Worm (Caenorhabditis elegans): Measurements from ENCODE around the gene T09A12.1.

T09A12.1 gene

DNA sequence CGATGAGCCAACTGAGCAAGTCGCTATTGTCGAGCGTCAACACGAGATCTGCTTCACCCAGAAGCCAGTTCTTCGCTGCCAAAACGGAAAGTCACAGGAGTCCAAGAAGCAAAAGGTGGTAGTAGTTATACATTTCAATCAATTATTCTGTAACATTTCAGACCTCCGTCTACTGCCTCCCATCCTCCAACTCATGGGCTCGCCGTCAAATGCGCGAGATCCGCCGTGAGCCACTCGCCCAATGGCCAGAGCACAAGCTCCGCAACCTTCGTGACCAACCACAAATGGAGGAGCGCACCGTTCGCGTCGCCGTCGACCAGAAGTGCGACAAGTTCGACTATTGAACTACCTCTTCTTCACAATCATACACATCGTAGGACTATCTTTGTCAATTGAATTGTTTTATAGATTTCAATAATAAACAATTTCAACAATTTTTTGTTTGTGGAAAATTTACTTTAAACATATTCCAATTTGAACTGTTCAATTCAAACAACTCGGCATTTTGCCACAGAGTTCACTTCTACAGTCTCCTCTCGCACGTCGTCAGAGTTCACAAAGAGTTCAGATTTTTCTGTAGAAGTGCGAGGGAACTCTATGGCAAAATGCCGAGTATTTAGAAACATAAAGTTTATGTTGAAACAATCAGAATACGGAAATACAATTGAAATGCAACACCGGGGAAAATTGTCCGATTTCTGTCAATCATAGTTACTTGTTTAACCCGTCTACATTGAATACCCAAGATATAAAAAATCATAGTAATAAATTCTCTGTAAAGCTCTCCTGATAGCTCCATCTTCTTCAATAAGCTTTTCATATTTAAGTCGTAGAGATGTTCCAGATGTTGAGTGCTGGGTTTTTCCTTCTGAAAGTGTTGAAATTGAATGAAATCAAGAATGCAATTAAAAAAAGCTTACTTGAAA lies 22.1 kb downstream of the T09A12.1 start:
- TF ChIP-seq nhr-23 (tag; optimal IDR thresholded peaks at IDR 0.05): no peak
- no peak for TF ChIP-seq ama-1 (optimal IDR thresholded peaks at IDR 0.05)
- TF ChIP-seq Y55F3AM.14 (GFP tag; optimal IDR thresholded peaks at IDR 0.05): no peak
- TF ChIP-seq egl-27 (tag; optimal IDR thresholded peaks at IDR 0.05): no peak
- TF ChIP-seq gmeb-1 (tag; optimal IDR thresholded peaks at IDR 0.05): no peak
- TF ChIP-seq elt-3 (tag; optimal IDR thresholded peaks at IDR 0.05): no peak
- TF ChIP-seq sma-9 (GFP tag; optimal IDR thresholded peaks at IDR 0.05): no peak
- no peak for TF ChIP-seq sma-9 (tag; optimal IDR thresholded peaks at IDR 0.05)
- TF ChIP-seq skn-1 (tag; optimal IDR thresholded peaks at IDR 0.05): no peak
- TF ChIP-seq R02D3.7 (tag; optimal IDR thresholded peaks at IDR 0.05): no peak
- no peak for TF ChIP-seq lin-11 (tag; optimal IDR thresholded peaks at IDR 0.05)
- TF ChIP-seq dmd-4 (tag; optimal IDR thresholded peaks at IDR 0.05): no peak
- TF ChIP-seq mbf-1 (tag; optimal IDR thresholded peaks at IDR 0.05): no peak
- TF ChIP-seq nhr-237 (tag; optimal IDR thresholded peaks at IDR 0.05): no peak
- TF ChIP-seq sem-4 (tag; optimal IDR thresholded peaks at IDR 0.05): no peak
- no peak for TF ChIP-seq blmp-1 (tag; optimal IDR thresholded peaks at IDR 0.05; ENCODE audit: insufficient read depth)
- TF ChIP-seq nhr-12 (tag; optimal IDR thresholded peaks at IDR 0.05): no peak
- no peak for TF ChIP-seq crh-2 (tag; optimal IDR thresholded peaks at IDR 0.05)
- no peak for TF ChIP-seq F13H6.1 (tag; optimal IDR thresholded peaks at IDR 0.05)
- no peak for TF ChIP-seq ztf-4 (tag; optimal IDR thresholded peaks at IDR 0.05)
- TF ChIP-seq unc-62 (GFP tag; optimal IDR thresholded peaks at IDR 0.05): no peak

ce11 chrIV:8268024-8268423 lies 23.8 kb downstream of the T09A12.1 start, which contains the start of the genes K07H8.5 and K07H8.8:
K07H8.5 (plus strand) TSS chrIV:8268324.
K07H8.8 (minus strand) TSS chrIV:8268412.
- TF ChIP-seq ztf-1 (GFP tag; conservative IDR thresholded peaks at IDR 0.05) (no peak), lin-11 (tag; optimal IDR thresholded peaks at IDR 0.05) (no peak), ama-1 (optimal IDR thresholded peaks at IDR 0.05) (no peak), ceh-82 (tag; optimal IDR thresholded peaks at IDR 0.05) (no peak), peb-1 (tag; optimal IDR thresholded peaks at IDR 0.05) (no peak), R02D3.7 (tag; optimal IDR thresholded peaks at IDR 0.05) (no peak), nhr-10 (tag; optimal IDR thresholded peaks at IDR 0.05) (no peak), nhr-12 (tag; optimal IDR thresholded peaks at IDR 0.05) (no peak), sma-9 (GFP tag; optimal IDR thresholded peaks at IDR 0.05) (no peak), sma-9 (tag; optimal IDR thresholded peaks at IDR 0.05) (no peak), lsy-2 (tag; optimal IDR thresholded peaks at IDR 0.05) (no peak)

ce11 chrIV:8273334-8273733 lies 29.1 kb downstream of the T09A12.1 start:
- TF ChIP-seq ceh-16 (tag; optimal IDR thresholded peaks at IDR 0.05): no peak
- TF ChIP-seq alr-1 (tag; optimal IDR thresholded peaks at IDR 0.05): no peak
- no peak for TF ChIP-seq elt-1 (tag; optimal IDR thresholded peaks at IDR 0.05)
- TF ChIP-seq lin-11 (tag; optimal IDR thresholded peaks at IDR 0.05): no peak
- no peak for TF ChIP-seq sma-9 (GFP tag; optimal IDR thresholded peaks at IDR 0.05)
- TF ChIP-seq sma-9 (tag; optimal IDR thresholded peaks at IDR 0.05): no peak
- no peak for TF ChIP-seq nhr-10 (tag; optimal IDR thresholded peaks at IDR 0.05)
- TF ChIP-seq unc-39 (tag; optimal IDR thresholded peaks at IDR 0.05): no peak
- no peak for TF ChIP-seq gmeb-1 (tag; optimal IDR thresholded peaks at IDR 0.05)

DNA sequence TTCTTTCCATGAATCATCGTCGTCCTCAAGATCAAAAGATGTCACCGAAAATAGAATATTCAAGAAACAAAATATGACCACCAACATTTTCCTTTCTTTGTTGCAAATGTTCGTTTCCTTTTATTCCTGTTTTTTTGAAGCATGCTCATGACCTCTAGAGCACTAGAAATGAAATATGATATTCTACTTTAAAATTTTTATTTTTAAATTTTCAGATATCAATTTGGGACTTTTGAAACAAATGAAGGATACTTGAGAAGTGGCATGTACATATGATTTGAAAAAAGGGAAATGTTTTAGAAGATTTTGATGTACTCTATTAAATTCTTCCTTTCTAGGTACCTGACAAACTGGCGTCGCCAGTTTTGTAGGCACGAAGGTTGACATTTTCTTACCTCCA lies 31.0 kb downstream of the T09A12.1 start, which contains the start of gene K07H8.11:
TSS of gene K07H8.11 (minus strand) at position 101 of the 400 bp plus-strand sequence.
- no peak for TF ChIP-seq Y55F3AM.14 (GFP tag; optimal IDR thresholded peaks at IDR 0.05)
- no peak for TF ChIP-seq mbf-1 (tag; optimal IDR thresholded peaks at IDR 0.05)
- no peak for TF ChIP-seq mdl-1 (tag; optimal IDR thresholded peaks at IDR 0.05)
- TF ChIP-seq nhr-129 (tag; optimal IDR thresholded peaks at IDR 0.05): no peak

DNA sequence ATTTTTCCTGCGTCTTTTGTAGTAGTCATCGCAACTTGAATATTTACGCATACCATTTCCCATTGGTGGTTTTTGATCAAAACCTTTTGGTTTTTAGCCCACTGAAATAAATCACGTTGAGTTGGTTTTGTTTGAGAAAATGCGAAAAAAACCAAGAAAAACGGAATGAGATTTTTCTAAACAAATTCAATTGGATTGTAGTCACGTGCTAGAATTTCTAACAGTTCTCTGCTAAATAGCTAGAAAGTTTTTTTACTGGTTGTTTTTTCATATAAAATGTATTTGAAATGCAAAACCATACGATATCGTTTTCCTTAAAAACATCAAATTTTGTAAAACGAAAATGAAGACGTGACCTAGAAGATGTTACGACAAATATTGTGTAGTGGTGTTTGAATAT lies 32.4 kb downstream of the T09A12.1 start, which contains the start of gene K07H8.12:
TSS of gene K07H8.12 (minus strand) at position 101 of the 400 bp plus-strand sequence.
- no peak for TF ChIP-seq lin-11 (tag; optimal IDR thresholded peaks at IDR 0.05)
